Worm (Caenorhabditis elegans) whole organism, early embryonic: ENCODE results near the gene F28A10.7.

Experiments
- B0310.2 ChIP-seq: sonication (generic microtip); optimal IDR thresholded peaks from 2 replicates; lab custom pipeline; 2016; ENCODE audit warnings: mild to moderate bottlenecking, missing genetic modification characterization, missing compliant biosample characterization
- F13C5.2 ChIP-seq: sonication (generic microtip); optimal IDR thresholded peaks from 2 replicates; lab custom pipeline; 2017; ENCODE audit warnings: mild to moderate bottlenecking, missing genetic modification characterization, inconsistent platforms, missing compliant biosample characterization
- ama-1 ChIP-seq: fragments of 150-350 bp; optimal IDR thresholded peaks from 2 replicates; lab custom pipeline; 2014
- ceh-36 ChIP-seq: sonication (generic microtip); optimal IDR thresholded peaks from 2 replicates; lab custom pipeline; 2016; ENCODE audit warnings: missing genetic modification characterization, inconsistent platforms, missing compliant biosample characterization
- flt-1 ChIP-seq: fragments of 200-800 bp; sonication (Bioruptor generic); IDR thresholded peaks from 2 replicates; pipeline ENCODE4 v1.3.6; 2022; ENCODE audit warnings: missing genetic modification characterization, missing compliant biosample characterization
- hmg-4 ChIP-seq: fragments of 200-800 bp; sonication (Bioruptor generic); optimal IDR thresholded peaks from 2 replicates; lab custom pipeline; 2018; ENCODE audit warnings: mild to moderate bottlenecking, missing genetic modification characterization, missing compliant biosample characterization
- hnd-1 ChIP-seq: sonication (generic microtip); optimal IDR thresholded peaks from 2 replicates; lab custom pipeline; 2016; ENCODE audit warnings: missing genetic modification characterization, missing compliant biosample characterization
- pes-1 ChIP-seq: fragments of 200-800 bp; sonication (Bioruptor generic); IDR thresholded peaks from 2 replicates; pipeline ENCODE4 v1.3.6; 2022; ENCODE audit warnings: missing genetic modification reagents, missing genetic modification characterization, missing compliant biosample characterization
- sea-1 ChIP-seq: fragments of 200-800 bp; sonication (Bioruptor generic); conservative IDR thresholded peaks from 2 replicates; pipeline ENCODE4 v1.3.6; 2022; ENCODE audit warnings: missing genetic modification characterization, missing compliant biosample characterization
- tbx-37 ChIP-seq: fragments of 200-800 bp; sonication (Bioruptor generic); conservative IDR thresholded peaks from 2 replicates; pipeline ENCODE4 v1.3.6; 2022; ENCODE audit warnings: missing genetic modification reagents, missing genetic modification characterization, missing compliant biosample characterization

- no peak for TF ChIP-seq tbx-37 (GFP tag; lab: Robert Waterston, UW)
- no peak for TF ChIP-seq flt-1 (GFP tag; lab: Robert Waterston, UW)
- no peak for TF ChIP-seq hnd-1
- TF ChIP-seq ama-1: no peak
- no peak for TF ChIP-seq ceh-36 (tag; lab: Kevin White, UChicago)
- no peak for TF ChIP-seq F13C5.2 (tag; lab: Kevin White, UChicago)
- TF ChIP-seq hmg-4 (GFP tag; lab: Kevin White, UChicago): no peak
- no peak for TF ChIP-seq pes-1 (GFP tag; lab: Robert Waterston, UW)
- TF ChIP-seq B0310.2 (tag; lab: Kevin White, UChicago): no peak
- no peak for TF ChIP-seq sea-1 (GFP tag; lab: Robert Waterston, UW)
Measured at ce11 chrII:812917-813316, 32.6 kb downstream of the F28A10.7 start, which contains the start of gene F46F5.5.
